Worm (Caenorhabditis elegans) whole organism, L1 larva: Measurements from ENCODE around the gene Y57G7A.3.

ENCODE experiments used
- ceh-82 ChIP-seq, 3 experiments: fragments of 150-350 bp in 1 of 3; sonication (generic microtip) in 2 of 3; optimal IDR thresholded peaks; 2 replicates each; lab custom pipeline; 2014 to 2017; ENCODE audit warnings: missing biosample characterization in 3 of 3, missing genetic modification characterization in 3 of 3
- hpl-2 ChIP-seq: fragments of 150-350 bp; optimal IDR thresholded peaks from 2 replicates; lab custom pipeline; 2014; ENCODE audit warnings: missing biosample characterization, missing genetic modification reagents, missing genetic modification characterization
- lsy-2 ChIP-seq, 2 experiments: fragments of 150-350 bp; optimal IDR thresholded peaks; 2 replicates each; lab custom pipeline; 2014; ENCODE audit warnings: missing biosample characterization in 2 of 2, missing genetic modification characterization in 2 of 2
- mep-1 ChIP-seq: fragments of 150-350 bp; optimal IDR thresholded peaks from 2 replicates; lab custom pipeline; 2014; ENCODE audit warnings: missing biosample characterization, missing genetic modification characterization
- nhr-12 ChIP-seq: sonication (generic microtip); optimal IDR thresholded peaks from 2 replicates; lab custom pipeline; 2017; ENCODE audit warnings: missing biosample characterization, missing genetic modification characterization
- rnt-1 ChIP-seq: sonication (generic microtip); optimal IDR thresholded peaks from 2 replicates; lab custom pipeline; 2016; ENCODE audit warnings: mild to moderate bottlenecking, missing genetic modification characterization, moderate library complexity, missing compliant biosample characterization
- vab-15 ChIP-seq: sonication (generic microtip); optimal IDR thresholded peaks from 2 replicates; lab custom pipeline; 2017; ENCODE audit warnings: missing genotype, mild to moderate bottlenecking, missing genetic modification characterization, missing compliant biosample characterization
- xbp-1 ChIP-seq: sonication (generic microtip); optimal IDR thresholded peaks from 2 replicates; lab custom pipeline; 2016; ENCODE audit warnings: missing genetic modification characterization, missing compliant biosample characterization
- zag-1 ChIP-seq: fragments of 150-350 bp; optimal IDR thresholded peaks from 2 replicates; lab custom pipeline; 2014; ENCODE audit warnings: missing biosample characterization, missing genetic modification characterization

ce11 chrII:1236479-1236878 is 49.1 kb upstream of the Y57G7A.3 start:
- no peak for TF ChIP-seq ceh-82 (tag; optimal IDR thresholded peaks at IDR 0.05; lab: Kevin White, UChicago)
- TF ChIP-seq xbp-1, result no peak
- no peak for TF ChIP-seq nhr-12 (tag; lab: Kevin White, UChicago)
- TF ChIP-seq hpl-2, result no peak
- no peak for TF ChIP-seq lsy-2 (tag; optimal IDR thresholded peaks at IDR 0.05; lab: Kevin White, UChicago)
- TF ChIP-seq mep-1 (tag; lab: Kevin White, UChicago), result no peak
- TF ChIP-seq vab-15 (tag; lab: Kevin White, UChicago), result no peak
- TF ChIP-seq rnt-1 (tag; lab: Kevin White, UChicago), result peak; percentile 21
- no peak for TF ChIP-seq zag-1 (tag; lab: Kevin White, UChicago)
